Worm (Caenorhabditis elegans) whole organism, early embryonic: ENCODE results near the gene fars-2.

Experiments
- F13C5.2 ChIP-seq: sonication (generic microtip); optimal IDR thresholded peaks from 2 replicates; lab custom pipeline; 2017; ENCODE audit warnings: mild to moderate bottlenecking, missing genetic modification characterization, inconsistent platforms, missing compliant biosample characterization
- ama-1 ChIP-seq: fragments of 150-350 bp; optimal IDR thresholded peaks from 2 replicates; lab custom pipeline; 2014
- ceh-13 ChIP-seq: fragments of 200-800 bp; sonication (Bioruptor generic); optimal IDR thresholded peaks from 2 replicates; lab custom pipeline; 2018; ENCODE audit warnings: mild to moderate bottlenecking, missing genetic modification characterization, missing compliant biosample characterization
- ets-7 ChIP-seq: sonication (generic microtip); optimal IDR thresholded peaks from 2 replicates; lab custom pipeline; 2016; ENCODE audit warnings: missing genotype, missing genetic modification characterization, missing compliant biosample characterization

DNA sequence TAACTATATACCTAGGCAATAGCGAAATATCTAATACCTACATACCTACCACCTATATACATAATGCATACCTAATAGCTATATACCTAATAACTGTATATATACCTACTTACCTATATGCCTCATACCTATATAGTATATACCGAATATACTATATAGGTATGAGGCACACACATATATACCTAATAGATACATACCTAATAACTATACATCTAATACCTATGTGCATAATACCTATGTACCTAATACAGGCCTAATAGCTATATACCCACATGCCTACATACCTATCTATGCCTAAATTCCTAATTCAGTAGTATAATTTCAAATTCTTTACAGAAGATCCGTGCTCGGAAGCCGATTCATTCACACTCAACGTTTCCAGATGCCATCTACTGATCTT is 47.3 kb upstream of the fars-2 start:
- no peak for TF ChIP-seq ceh-13 (GFP tag; lab: Kevin White, UChicago)
- no peak for TF ChIP-seq ets-7 (tag; lab: Kevin White, UChicago)
- TF ChIP-seq ama-1: no peak
- no peak for TF ChIP-seq F13C5.2 (tag; lab: Kevin White, UChicago)
